Worm (Caenorhabditis elegans) whole organism, L1 larva: ENCODE results near the gene usp-14.

ENCODE experiments used
- elt-3 ChIP-seq, 6 experiments: fragments of 150-350 bp in 1 of 6; sonication (generic microtip); optimal IDR thresholded peaks; 2 replicates each; lab custom pipeline; 2017 to 2018; ENCODE audit warnings: missing biosample characterization in 6 of 6, missing genetic modification characterization in 6 of 6, inconsistent platforms in 1 of 6
- fkh-10 ChIP-seq: sonication (generic microtip); optimal IDR thresholded peaks from 2 replicates; lab custom pipeline; 2017; ENCODE audit warnings: missing biosample characterization, missing genetic modification reagents, missing genetic modification characterization
- fos-1 ChIP-seq: fragments of 150-350 bp; optimal IDR thresholded peaks from 2 replicates; lab custom pipeline; 2014; ENCODE audit warnings: missing biosample characterization, missing genetic modification characterization
- lin-13 ChIP-seq: fragments of 150-350 bp; optimal IDR thresholded peaks from 2 replicates; lab custom pipeline; 2014; ENCODE audit warnings: missing biosample characterization, missing genetic modification reagents, missing genetic modification characterization
- lin-15B ChIP-seq: fragments of 150-350 bp; sonication (generic microtip); optimal IDR thresholded peaks from 3 replicates; lab custom pipeline; 2014; ENCODE audit warnings: missing biosample characterization, missing genetic modification characterization
- pax-3 ChIP-seq: fragments of 200-800 bp; sonication (Bioruptor generic); optimal IDR thresholded peaks from 2 replicates; lab custom pipeline; 2018; ENCODE audit warnings: mild to moderate bottlenecking, missing genetic modification characterization, moderate library complexity, missing compliant biosample characterization
- sptf-1 ChIP-seq: fragments of 150-350 bp; optimal IDR thresholded peaks from 2 replicates; lab custom pipeline; 2014; ENCODE audit warnings: missing biosample characterization, missing genetic modification characterization
- zip-4 ChIP-seq: fragments of 200-800 bp; sonication (Bioruptor generic); optimal IDR thresholded peaks from 2 replicates; lab custom pipeline; 2018; ENCODE audit warnings: mild to moderate bottlenecking, missing genetic modification characterization, moderate library complexity, missing compliant biosample characterization

DNA sequence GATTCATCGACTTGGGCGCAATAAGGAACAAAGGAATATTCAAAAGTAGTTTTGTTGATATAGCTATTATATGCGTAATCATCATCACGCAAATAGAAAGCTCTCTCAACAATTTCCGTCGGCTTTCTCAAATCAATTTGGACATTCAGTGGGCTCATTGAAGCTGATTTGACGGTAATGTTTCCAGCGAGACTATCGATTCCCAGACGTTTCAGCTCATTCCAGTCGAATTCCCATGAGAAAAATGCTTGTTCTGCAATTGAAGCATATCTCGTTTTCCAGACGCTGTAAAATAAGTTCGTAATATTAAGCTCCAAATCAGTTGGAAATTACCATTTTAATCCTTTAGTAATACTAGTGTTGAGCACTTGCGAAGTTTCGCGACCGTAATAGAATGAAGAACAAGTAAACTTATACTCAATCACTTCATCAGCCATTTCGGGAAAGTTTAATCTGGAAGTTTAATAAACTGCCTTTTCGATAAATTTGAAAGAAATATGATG, 34.6 kb upstream of the usp-14 start, which contains the start of gene btb-20:
- TF ChIP-seq fos-1 (tag; lab: Kevin White, UChicago) (no peak), zip-4 (GFP tag; lab: Kevin White, UChicago) (no peak), elt-3 (tag; optimal IDR thresholded peaks at IDR 0.05; lab: Kevin White, UChicago) (no peak), sptf-1 (tag; lab: Kevin White, UChicago) (no peak), pax-3 (tag; lab: Kevin White, UChicago) (no peak), lin-13 (GFP tag; lab: Kevin White, UChicago) (no peak), fkh-10 (GFP tag; lab: Kevin White, UChicago) (no peak), lin-15B (tag; lab: Kevin White, UChicago) (no peak)
